Fruit fly (Drosophila melanogaster) whole organism, pupa: Measurements from ENCODE around the gene CG4017.
A peak's percentile ranks its signal among the peaks of the same experiment; 100 is the strongest.

Source experiments
- CG10348 ChIP-seq: fragments of 200-800 bp; sonication (Bioruptor generic); IDR thresholded peaks from 2 replicates; pipeline ENCODE4 v1.3.6; 2022; ENCODE audit warnings: missing biosample characterization, missing genetic modification characterization
- CG12605 ChIP-seq: fragments of 200-800 bp; sonication (Bioruptor generic); IDR thresholded peaks from 2 replicates; pipeline ENCODE4 v1.3.6; 2022; ENCODE audit warnings: missing biosample characterization, missing genetic modification characterization
- CG13204 ChIP-seq: fragments of 200-800 bp; sonication (Bioruptor generic); optimal IDR thresholded peaks from 2 replicates; lab custom pipeline; 2018; ENCODE audit warnings: missing biosample characterization, mild to moderate bottlenecking, missing genetic modification characterization, moderate library complexity
- CG14655 ChIP-seq: fragments of 200-800 bp; sonication (Bioruptor generic); optimal IDR thresholded peaks from 3 replicates; lab custom pipeline; 2017; ENCODE audit warnings: mild to moderate bottlenecking, missing biosample characterization, missing genetic modification reagents, missing genetic modification characterization
- CG15710 ChIP-seq: fragments of 200-800 bp; sonication (Bioruptor generic); optimal IDR thresholded peaks from 2 replicates; lab custom pipeline; 2018; ENCODE audit warnings: missing biosample characterization, mild to moderate bottlenecking, missing genetic modification characterization, moderate library complexity
- CG17806 ChIP-seq: fragments of 200-800 bp; sonication (Bioruptor generic); optimal IDR thresholded peaks from 2 replicates; lab custom pipeline; 2018; ENCODE audit warnings: missing biosample characterization, mild to moderate bottlenecking, missing genetic modification characterization, moderate library complexity
- CG32121 ChIP-seq: fragments of 200-800 bp; sonication (Bioruptor generic); IDR thresholded peaks from 2 replicates; pipeline ENCODE4 v1.3.6; 2022; ENCODE audit warnings: missing biosample characterization, missing genetic modification characterization
- CG34367 ChIP-seq: fragments of 200-800 bp; sonication (Bioruptor generic); optimal IDR thresholded peaks from 2 replicates; lab custom pipeline; 2018; ENCODE audit warnings: missing biosample characterization, mild to moderate bottlenecking, missing genetic modification characterization
- CG4496 ChIP-seq: fragments of 200-800 bp; sonication (Bioruptor generic); IDR thresholded peaks from 3 replicates; pipeline ENCODE4 v1.3.6; 2022; ENCODE audit warnings: missing biosample characterization, missing genetic modification characterization
- CG8159 ChIP-seq: fragments of 200-800 bp; sonication (Bioruptor generic); optimal IDR thresholded peaks from 3 replicates; lab custom pipeline; 2018; ENCODE audit warnings: missing biosample characterization, mild to moderate bottlenecking, missing genetic modification characterization, moderate library complexity
- CG8301 ChIP-seq: fragments of 200-800 bp; sonication (Bioruptor generic); optimal IDR thresholded peaks from 2 replicates; lab custom pipeline; 2018; ENCODE audit warnings: missing biosample characterization, mild to moderate bottlenecking, missing genetic modification characterization
- CG9948 ChIP-seq: fragments of 200-800 bp; sonication (Bioruptor generic); optimal IDR thresholded peaks from 2 replicates; lab custom pipeline; 2018; ENCODE audit warnings: missing biosample characterization, mild to moderate bottlenecking, missing genetic modification characterization, moderate library complexity
- D1 ChIP-seq: fragments of 200-800 bp; sonication (Bioruptor generic); optimal IDR thresholded peaks from 2 replicates; lab custom pipeline; 2018; ENCODE audit warnings: missing biosample characterization, mild to moderate bottlenecking, missing genetic modification characterization, moderate library complexity
- EcR ChIP-seq: fragments of 200-800 bp; sonication (Bioruptor generic); optimal IDR thresholded peaks from 3 replicates; lab custom pipeline; 2019; ENCODE audit warnings: missing biosample characterization, missing genetic modification characterization, mild to moderate bottlenecking, moderate library complexity, missing genetic modification reagents
- Ets98B ChIP-seq: fragments of 200-800 bp; sonication (Bioruptor generic); IDR thresholded peaks from 2 replicates; pipeline ENCODE4 v1.3.6; 2022; ENCODE audit warnings: missing biosample characterization, missing genetic modification characterization
- Pif1A ChIP-seq: fragments of 200-800 bp; sonication (Bioruptor generic); optimal IDR thresholded peaks from 3 replicates; lab custom pipeline; 2016; ENCODE audit warnings: missing biosample characterization, missing genetic modification characterization
- Pif1B ChIP-seq: fragments of 200-800 bp; sonication (Bioruptor generic); optimal IDR thresholded peaks from 3 replicates; lab custom pipeline; 2016; ENCODE audit warnings: missing biosample characterization, missing genetic modification characterization
- Snoo ChIP-seq: fragments of 200-800 bp; sonication (Bioruptor generic); optimal IDR thresholded peaks from 3 replicates; lab custom pipeline; 2017; ENCODE audit warnings: missing biosample characterization, mild to moderate bottlenecking, missing genetic modification characterization, inconsistent platforms
- fd96Ca ChIP-seq: fragments of 200-800 bp; sonication (Bioruptor generic); IDR thresholded peaks from 3 replicates; pipeline ENCODE4 v1.3.6; 2022; ENCODE audit warnings: missing biosample characterization, missing genetic modification characterization
- gl ChIP-seq: fragments of 200-800 bp; sonication (Bioruptor generic); optimal IDR thresholded peaks from 2 replicates; lab custom pipeline; 2018; ENCODE audit warnings: missing biosample characterization, mild to moderate bottlenecking, missing genetic modification characterization
- rn ChIP-seq: fragments of 200-800 bp; sonication (Bioruptor generic); IDR thresholded peaks from 2 replicates; pipeline ENCODE4 v1.3.6; 2022; ENCODE audit warnings: missing biosample characterization, missing genetic modification characterization

The CG4017 gene

DNA sequence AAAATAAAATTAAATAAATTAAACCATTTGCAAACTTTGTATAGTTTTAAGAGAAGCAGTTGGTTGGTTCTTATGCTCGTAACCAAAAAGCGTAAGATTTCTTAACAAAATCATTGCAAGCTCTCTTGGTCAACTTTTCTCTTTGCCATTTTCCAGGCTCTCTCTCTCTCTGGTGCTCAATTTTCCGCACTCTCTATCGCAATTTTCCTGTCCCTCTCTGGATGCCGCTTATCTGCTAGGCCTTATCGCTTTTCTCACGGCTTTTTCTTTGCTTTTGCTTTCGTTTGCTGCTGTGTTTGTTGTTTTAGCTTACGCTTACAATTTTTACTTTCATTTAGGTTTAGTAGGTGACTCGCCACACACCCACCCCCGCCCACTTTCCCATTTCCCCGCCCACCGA is 22.2 kb upstream of the CG4017 start:
- TF ChIP-seq CG4496 (GFP tag; lab: Robert Waterston, UW) (no peak), fd96Ca (GFP tag; lab: Robert Waterston, UW) (0 out of 3 replicates have a peak, but pooled peaks have one; percentile 23), CG17806 (no peak), CG14655 (GFP tag; lab: Kevin White, UChicago) (peak; percentile 43), CG8301 (tag; lab: Kevin White, UChicago) (peak; percentile 12)

DNA sequence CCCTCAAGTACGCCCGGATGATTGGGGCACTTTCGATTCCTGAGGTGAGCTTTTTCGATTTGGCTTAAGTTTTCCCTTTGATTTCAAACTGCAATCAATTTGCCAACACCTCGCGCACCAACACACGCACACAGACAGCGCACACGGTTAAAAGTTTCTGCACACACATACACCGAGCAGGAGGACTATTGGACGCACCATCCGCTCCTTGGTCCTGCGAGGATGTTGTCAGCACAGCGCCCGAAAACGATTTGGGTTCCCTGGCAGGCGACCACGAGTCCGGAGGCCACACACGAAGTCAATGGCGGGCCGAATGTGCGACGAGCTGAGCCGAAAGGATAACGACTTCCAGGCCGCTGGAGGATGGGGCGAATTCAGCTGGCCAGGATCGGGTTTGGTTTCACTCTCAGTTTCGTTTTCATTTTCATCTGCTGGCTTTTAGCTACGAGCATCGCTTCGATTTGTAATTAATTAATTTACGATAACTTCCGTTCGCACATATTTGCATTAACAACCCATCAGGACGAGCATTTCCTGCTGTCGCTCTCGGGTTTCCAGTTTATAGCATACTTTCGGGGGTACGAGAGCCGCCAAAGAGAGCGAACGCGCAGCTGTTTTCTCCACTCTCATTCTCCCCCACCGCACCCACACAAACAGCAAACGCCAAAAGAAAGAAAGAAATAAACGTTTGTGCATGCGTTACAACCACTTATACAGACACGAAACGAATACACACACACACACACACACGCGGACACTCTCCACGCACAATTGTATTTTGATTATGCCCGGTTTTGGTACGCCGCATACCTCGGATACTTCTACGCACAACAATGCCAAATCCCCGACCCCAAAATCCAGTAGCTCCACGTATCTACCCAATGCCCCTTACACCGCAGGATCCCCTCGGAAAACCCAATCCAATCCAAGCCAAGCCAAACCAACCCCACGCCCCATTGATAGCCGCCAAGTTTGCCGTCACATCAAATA is 20.3 kb upstream of the CG4017 start, which contains the start of gene Nckx30C:
TSS of gene Nckx30C (minus strand) at position 260 of the 990 bp plus-strand sequence.
- TF ChIP-seq CG8159 (tag; lab: Kevin White, UChicago) (no peak), fd96Ca (GFP tag; lab: Robert Waterston, UW) (no peak), Pif1A (GFP tag; lab: Kevin White, UChicago) (no peak), CG32121 (no peak), CG17806 (no peak), Ets98B (GFP tag; lab: Robert Waterston, UW) (no peak), EcR (GFP tag; lab: Kevin White, UChicago) (no peak), rn (GFP tag; lab: Robert Waterston, UW) (no peak), CG8301 (tag; lab: Kevin White, UChicago) (no peak), CG10348 (no peak), Snoo (no peak), CG9948 (tag; lab: Kevin White, UChicago) (no peak), CG34367 (no peak), D1 (tag; lab: Kevin White, UChicago) (no peak), gl (tag; lab: Kevin White, UChicago) (no peak), CG13204 (no peak), CG14655 (GFP tag; lab: Kevin White, UChicago) (no peak), CG4496 (GFP tag; lab: Robert Waterston, UW) (no peak), Pif1B (no peak), CG15710 (no peak)

DNA sequence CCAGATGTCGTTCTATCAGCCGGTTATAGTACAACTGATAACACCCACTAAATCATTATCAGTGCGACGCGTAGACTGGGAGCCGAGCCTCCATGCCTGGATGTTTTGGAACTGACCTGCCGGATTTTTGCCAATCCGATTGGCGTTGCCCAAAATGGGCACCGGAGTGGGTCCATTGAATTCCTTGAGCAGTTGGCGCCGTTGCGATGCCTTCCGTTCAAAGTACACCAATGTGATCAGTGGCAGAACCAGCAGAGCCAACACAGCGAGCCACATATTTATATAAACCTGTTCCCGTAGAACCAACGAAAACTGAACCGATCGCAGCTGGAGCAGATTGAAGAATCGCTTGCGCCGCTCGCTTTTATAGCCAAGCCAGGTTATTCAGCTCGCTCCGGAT is 17.1 kb upstream of the CG4017 start, which contains the start of gene Cyp4e3:
TSS of gene Cyp4e3 (minus strand) at position 327 of the 400 bp plus-strand sequence.
- TF ChIP-seq Ets98B (GFP tag; lab: Robert Waterston, UW) (no peak), CG4496 (GFP tag; lab: Robert Waterston, UW) (peak; percentile 22; the same call in 1 of the 3 replicates)
- TF ChIP-seq, all 21 proteins: peak for 1

DNA sequence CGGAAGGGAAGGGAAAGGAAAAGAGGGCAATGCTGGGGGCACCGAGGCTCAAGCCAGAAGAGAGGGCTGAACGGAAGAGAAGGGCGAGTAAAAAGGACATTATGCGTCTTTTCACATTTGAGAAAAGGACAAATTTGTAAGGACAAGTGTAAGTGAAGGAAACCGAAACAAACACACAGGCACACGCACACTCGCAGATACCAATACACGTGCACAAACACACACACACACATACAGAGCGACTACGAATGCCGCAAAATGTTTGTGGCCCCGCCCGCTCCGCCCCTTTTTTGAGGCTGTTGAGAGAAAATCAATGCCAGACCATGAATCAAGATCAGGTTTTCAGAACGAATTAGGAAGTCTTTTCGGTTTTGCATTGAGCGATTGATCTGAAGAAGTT is 13.5 kb upstream of the CG4017 start:
- no peak for TF ChIP-seq CG8159 (tag; lab: Kevin White, UChicago)
- no peak for TF ChIP-seq Pif1B
- TF ChIP-seq D1 (tag; lab: Kevin White, UChicago) = no peak
- TF ChIP-seq fd96Ca (GFP tag; lab: Robert Waterston, UW) = no peak
- no peak for TF ChIP-seq CG13204
- TF ChIP-seq CG4496 (GFP tag; lab: Robert Waterston, UW) = no peak
- TF ChIP-seq CG9948 (tag; lab: Kevin White, UChicago) = no peak
- TF ChIP-seq CG14655 (GFP tag; lab: Kevin White, UChicago) = no peak
- no peak for TF ChIP-seq CG8301 (tag; lab: Kevin White, UChicago)

DNA sequence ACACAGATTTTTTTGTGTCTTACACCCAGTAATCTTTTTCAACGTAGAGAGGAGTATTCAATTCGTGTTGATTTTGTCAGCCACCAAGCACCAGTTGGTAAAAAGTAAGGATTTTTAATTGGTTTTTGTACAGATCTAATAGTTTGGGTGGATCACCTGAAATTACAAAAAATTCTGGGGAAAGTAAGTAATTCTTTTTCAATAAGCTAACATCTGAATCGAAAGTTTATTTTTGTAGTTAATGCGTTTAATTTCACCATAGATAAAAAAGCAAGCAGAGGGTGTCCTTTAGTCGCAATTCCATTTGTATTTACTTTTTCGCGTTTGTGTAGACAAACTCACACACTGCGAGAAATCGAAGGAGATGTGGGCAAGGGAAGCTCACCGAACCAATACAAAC is 12.0 kb upstream of the CG4017 start:
- TF ChIP-seq CG8159 (tag; lab: Kevin White, UChicago) (peak; percentile 37), CG14655 (GFP tag; lab: Kevin White, UChicago) (peak; percentile 13), CG12605 (GFP tag; lab: Robert Waterston, UW) (no peak), CG15710 (peak; percentile 30)

DNA sequence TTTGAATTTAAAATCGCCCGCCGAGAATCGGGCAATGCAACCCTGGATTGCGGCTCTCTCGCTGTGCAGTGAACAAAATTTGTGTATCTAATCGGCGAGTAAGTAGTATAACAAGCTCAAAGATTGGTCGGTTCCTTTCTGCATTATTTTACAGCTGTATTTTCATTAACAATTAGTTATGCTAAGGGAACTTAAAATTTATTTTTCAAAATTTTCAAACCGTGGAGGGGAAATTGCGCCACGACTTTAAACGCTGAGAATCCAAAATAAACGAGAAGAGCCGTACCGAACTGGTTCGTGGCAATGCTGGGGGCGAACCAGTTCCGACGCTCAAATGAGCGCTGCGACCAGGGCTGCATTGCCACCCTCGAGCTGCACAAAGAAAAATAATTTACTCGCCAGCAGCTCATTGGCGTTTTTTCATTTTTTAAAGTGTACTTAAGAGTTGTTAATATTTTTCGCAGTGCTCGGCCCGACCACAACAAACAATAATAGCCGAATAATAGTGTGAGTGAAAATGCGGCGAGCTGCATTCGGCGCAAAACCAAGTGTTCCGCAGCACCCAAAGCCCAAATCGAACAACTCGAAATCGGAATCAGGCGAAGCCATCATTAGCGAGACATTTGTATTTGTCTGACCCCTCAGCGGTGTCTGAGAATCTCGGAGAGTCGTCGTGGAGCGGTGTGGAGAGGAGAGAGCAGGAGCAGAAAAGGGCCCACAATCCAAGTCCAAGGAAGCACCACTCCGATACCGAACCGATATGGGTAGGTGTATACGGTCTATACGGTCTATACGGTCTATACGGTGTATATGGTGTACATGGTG is 8.7 kb upstream of the CG4017 start, which contains the start of gene zf30C:
TSS of gene zf30C (plus strand) at position 353 of the 825 bp plus-strand sequence.
- TF ChIP-seq CG32121 (peak; percentile 82), CG4496 (GFP tag; lab: Robert Waterston, UW) (peak; percentile 89), CG8159 (tag; lab: Kevin White, UChicago) (peak; percentile 73), CG13204 (no peak), Snoo (peak; percentile 78), CG34367 (peak; percentile 56), Ets98B (GFP tag; lab: Robert Waterston, UW) (peak; percentile 90), CG9948 (tag; lab: Kevin White, UChicago) (peak; percentile 62), CG8301 (tag; lab: Kevin White, UChicago) (peak; percentile 71), fd96Ca (GFP tag; lab: Robert Waterston, UW) (peak; percentile 89), rn (GFP tag; lab: Robert Waterston, UW) (peak; percentile 85), CG14655 (GFP tag; lab: Kevin White, UChicago) (peak; percentile 80), gl (tag; lab: Kevin White, UChicago) (no peak), EcR (GFP tag; lab: Kevin White, UChicago) (no peak), Pif1A (GFP tag; lab: Kevin White, UChicago) (peak; percentile 94), CG12605 (GFP tag; lab: Robert Waterston, UW) (peak; percentile 73; the same call in 1 of the 2 replicates), D1 (tag; lab: Kevin White, UChicago) (peak; percentile 37), CG10348 (peak; percentile 64; the same call in 1 of the 2 replicates), CG15710 (peak; percentile 51), CG17806 (peak; percentile 70), Pif1B (peak; percentile 85)
